Worm (Caenorhabditis elegans): ENCODE measurements around the gene fkh-5.

Gene fkh-5

DNA sequence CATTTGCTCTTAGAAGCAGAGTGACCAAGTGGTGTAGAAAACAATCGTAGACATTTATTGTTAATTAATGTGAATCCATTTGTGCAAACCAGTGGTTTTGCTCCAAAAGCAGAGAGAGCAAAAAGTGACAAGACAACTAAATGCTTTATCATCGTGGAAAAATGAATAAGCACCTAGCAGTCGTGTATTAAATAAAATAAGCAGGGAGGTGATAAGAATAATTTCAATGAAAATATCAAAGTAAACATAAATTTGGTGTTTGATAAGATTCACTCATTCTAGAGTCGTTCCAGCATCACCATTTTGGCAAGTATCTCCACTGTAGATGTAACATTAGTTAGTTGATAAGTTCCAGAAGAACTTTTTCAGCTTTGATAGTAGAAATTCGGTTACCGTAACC, 42.8 kb downstream of the fkh-5 start, which contains the start of gene clec-6:
TSS of gene clec-6 (minus strand) at position 154 of the 400 bp plus-strand sequence.
- TF ChIP-seq ces-1 (GFP tag; optimal IDR thresholded peaks at IDR 0.05) (no peak), lin-13 (tag; optimal IDR thresholded peaks at IDR 0.05) (no peak), elt-1 (tag; optimal IDR thresholded peaks at IDR 0.05; ENCODE audit: borderline replicate concordance, insufficient read depth) (no peak), snpc-4 (tag; optimal IDR thresholded peaks at IDR 0.05) (no peak), bed-3 (GFP tag; optimal IDR thresholded peaks at IDR 0.05) (no peak), nhr-12 (tag; optimal IDR thresholded peaks at IDR 0.05) (no peak), unc-62 (GFP tag; optimal IDR thresholded peaks at IDR 0.05) (no peak), unc-39 (tag; optimal IDR thresholded peaks at IDR 0.05) (no peak), mab-5 (tag; optimal IDR thresholded peaks at IDR 0.05) (no peak), nhr-28 (tag; optimal IDR thresholded peaks at IDR 0.05) (no peak), nhr-237 (tag; optimal IDR thresholded peaks at IDR 0.05) (no peak), nhr-2 (tag; optimal IDR thresholded peaks at IDR 0.05) (no peak), blmp-1 (tag; optimal IDR thresholded peaks at IDR 0.05) (no peak), mls-2 (tag; optimal IDR thresholded peaks at IDR 0.05) (no peak), tbx-8 (GFP tag; optimal IDR thresholded peaks at IDR 0.05) (no peak), ham-2 (GFP tag; optimal IDR thresholded peaks at IDR 0.05) (no peak), sptf-1 (tag; optimal IDR thresholded peaks at IDR 0.05) (no peak), nhr-76 (tag; optimal IDR thresholded peaks at IDR 0.05) (no peak), ceh-43 (GFP tag; optimal IDR thresholded peaks at IDR 0.05) (no peak), drap-1 (GFP tag; optimal IDR thresholded peaks at IDR 0.05) (no peak)

DNA sequence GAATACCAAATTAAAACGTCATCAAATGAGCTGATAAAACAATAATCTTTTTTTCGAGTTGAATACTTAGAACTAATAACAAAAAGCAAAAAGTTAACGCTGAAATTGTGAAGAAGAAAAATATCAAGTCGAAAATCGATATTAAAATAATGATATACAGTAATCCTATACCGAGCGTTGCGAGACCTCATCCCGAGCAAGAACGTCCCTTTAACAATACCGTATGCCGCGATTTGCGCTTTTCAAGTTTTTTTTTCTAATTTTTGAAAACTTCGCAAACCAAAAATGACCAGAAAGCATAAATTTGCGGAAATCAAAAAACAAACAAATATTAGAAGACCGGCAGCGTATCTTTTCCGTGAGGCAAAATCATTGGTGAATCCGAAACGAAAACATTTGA, 46.5 kb downstream of the fkh-5 start, which contains the start of gene F26F4.5:
TSS of gene F26F4.5 (minus strand) at position 256 of the 400 bp plus-strand sequence.
- TF ChIP-seq ceh-39 (tag; optimal IDR thresholded peaks at IDR 0.05) (no peak), hlh-1 (tag; optimal IDR thresholded peaks at IDR 0.05) (no peak), flh-1 (GFP tag; optimal IDR thresholded peaks at IDR 0.05) (no peak), snpc-4 (tag; optimal IDR thresholded peaks at IDR 0.05) (no peak), nhr-2 (tag; optimal IDR thresholded peaks at IDR 0.05) (no peak), zip-8 (tag; optimal IDR thresholded peaks at IDR 0.05) (no peak), drap-1 (GFP tag; optimal IDR thresholded peaks at IDR 0.05) (no peak), ces-1 (GFP tag; optimal IDR thresholded peaks at IDR 0.05) (no peak), bed-3 (GFP tag; optimal IDR thresholded peaks at IDR 0.05) (no peak), mab-5 (tag; optimal IDR thresholded peaks at IDR 0.05) (no peak)

DNA sequence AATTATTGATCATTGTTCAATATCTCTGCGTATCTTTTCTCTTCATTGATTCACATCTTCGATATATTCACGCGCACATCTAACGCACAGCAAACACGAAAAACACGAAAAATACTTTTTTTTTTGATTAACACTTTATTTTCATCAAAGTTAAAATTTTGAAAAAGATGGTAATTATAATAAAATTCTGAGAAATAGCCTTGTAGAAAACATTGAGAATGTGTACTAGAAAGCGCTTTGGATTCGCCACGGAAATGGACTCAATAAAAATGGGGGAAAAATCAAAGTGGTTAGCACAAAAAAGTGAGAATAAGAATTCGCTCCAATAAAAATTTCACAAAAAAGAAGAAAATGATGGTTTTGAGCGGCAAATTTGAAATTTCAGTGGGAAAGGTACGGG, 49.1 kb downstream of the fkh-5 start, which contains the start of gene F26F4.6:
TSS of gene F26F4.6 (minus strand) at position 101 of the 400 bp plus-strand sequence.
- TF ChIP-seq unc-39 (tag; optimal IDR thresholded peaks at IDR 0.05) (no peak), mab-5 (tag; optimal IDR thresholded peaks at IDR 0.05) (no peak), bed-3 (GFP tag; optimal IDR thresholded peaks at IDR 0.05) (no peak), nhr-2 (tag; optimal IDR thresholded peaks at IDR 0.05) (no peak), sptf-1 (tag; optimal IDR thresholded peaks at IDR 0.05) (no peak), hlh-1 (tag; optimal IDR thresholded peaks at IDR 0.05) (no peak), mep-1 (tag; optimal IDR thresholded peaks at IDR 0.05) (no peak), ceh-43 (GFP tag; optimal IDR thresholded peaks at IDR 0.05) (no peak), mls-2 (tag; optimal IDR thresholded peaks at IDR 0.05) (no peak), elt-3 (tag; optimal IDR thresholded peaks at IDR 0.05) (no peak), ham-2 (GFP tag; optimal IDR thresholded peaks at IDR 0.05) (no peak), unc-62 (GFP tag; optimal IDR thresholded peaks at IDR 0.05) (no peak), ztf-11 (tag; optimal IDR thresholded peaks at IDR 0.05) (no peak), blmp-1 (tag; optimal IDR thresholded peaks at IDR 0.05) (no peak), cnd-1 (tag; optimal IDR thresholded peaks at IDR 0.05) (no peak), lin-32 (GFP tag; optimal IDR thresholded peaks at IDR 0.05) (no peak), nhr-76 (tag; optimal IDR thresholded peaks at IDR 0.05) (no peak), pha-4 (tag; optimal IDR thresholded peaks at IDR 0.05) (no peak), ceh-83 (GFP tag; optimal IDR thresholded peaks at IDR 0.05) (no peak), sem-2 (GFP tag; optimal IDR thresholded peaks at IDR 0.05) (no peak)

DNA sequence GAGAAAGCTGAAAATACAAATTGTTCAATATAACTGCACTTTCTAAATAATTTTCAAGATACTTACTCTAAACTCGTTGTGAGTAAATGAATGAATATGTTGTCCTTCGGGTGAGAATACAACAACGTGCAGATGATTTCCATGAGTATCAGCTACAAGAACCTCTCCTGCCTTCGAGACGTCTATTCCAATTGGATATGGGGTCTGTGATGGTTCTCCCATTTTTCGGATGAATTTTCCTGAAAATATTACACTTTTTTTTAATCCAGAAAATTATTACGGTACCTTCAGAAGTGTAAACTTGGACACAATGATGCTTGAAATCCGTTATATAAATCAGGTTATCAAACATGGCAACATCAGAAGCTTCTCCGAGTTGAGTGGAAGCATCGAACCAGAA, 50.9 kb downstream of the fkh-5 start:
- TF ChIP-seq lin-32 (GFP tag; optimal IDR thresholded peaks at IDR 0.05) (no peak), drap-1 (GFP tag; optimal IDR thresholded peaks at IDR 0.05) (no peak), blmp-1 (tag; optimal IDR thresholded peaks at IDR 0.05) (no peak), nhr-2 (tag; optimal IDR thresholded peaks at IDR 0.05) (no peak)

Data from whole organism, mixed stage, embryonic.